Worm (Caenorhabditis elegans): Measurements from ENCODE around the gene F13A2.2.

ce11 chrV:4414613-4415071 is 30.3 kb upstream of the F13A2.2 start, which contains the start of gene grl-5:
- no peak for TF ChIP-seq ama-1 (optimal IDR thresholded peaks at IDR 0.05)
- no peak for TF ChIP-seq ama-1 (GFP tag; optimal IDR thresholded peaks at IDR 0.05)
- TF ChIP-seq snpc-1.3 (tag; optimal IDR thresholded peaks at IDR 0.05; ENCODE audit: insufficient read depth), result no peak
- no peak for TF ChIP-seq F57A8.1 (GFP tag; optimal IDR thresholded peaks at IDR 0.05)
- no peak for TF ChIP-seq aptf-3 (GFP tag; IDR thresholded peaks at IDR 0.05)
- no peak for TF ChIP-seq F49E8.2 (tag; optimal IDR thresholded peaks at IDR 0.05; ENCODE audit: insufficient read depth)
- no peak for TF ChIP-seq K12H6.12 (tag; optimal IDR thresholded peaks at IDR 0.05)
- no peak for TF ChIP-seq lag-1 (GFP tag; IDR thresholded peaks at IDR 0.05)
- no peak for TF ChIP-seq F57C9.4 (tag; optimal IDR thresholded peaks at IDR 0.05)
- no peak for TF ChIP-seq K11D2.4 (GFP tag; IDR thresholded peaks at IDR 0.05)
- no peak for TF ChIP-seq T07F8.4 (tag; optimal IDR thresholded peaks at IDR 0.05)
- no peak for TF ChIP-seq snpc-4 (GFP tag; optimal IDR thresholded peaks at IDR 0.05)
- TF ChIP-seq snpc-4 (tag; optimal IDR thresholded peaks at IDR 0.05), result no peak
- no peak for TF ChIP-seq lsl-1 (GFP tag; optimal IDR thresholded peaks at IDR 0.05)
- no peak for TF ChIP-seq rcor-1 (GFP tag; IDR thresholded peaks at IDR 0.05)
- TF ChIP-seq chd-7 (tag; optimal IDR thresholded peaks at IDR 0.05), result no peak

Data from whole organism, young adult.